Fruit fly (Drosophila melanogaster) whole organism, adult: ENCODE data around the gene Prm.

ENCODE experiments used
- CG11617 ChIP-seq: fragments of 200-800 bp; sonication (Bioruptor generic); optimal IDR thresholded peaks from 2 replicates; lab custom pipeline; 2017; ENCODE audit warnings: mild to moderate bottlenecking, missing biosample characterization, missing genetic modification reagents, missing genetic modification characterization
- CG33017 ChIP-seq: fragments of 200-800 bp; sonication (Bioruptor generic); optimal IDR thresholded peaks from 2 replicates; lab custom pipeline; 2018; ENCODE audit warnings: missing biosample characterization, mild to moderate bottlenecking, missing genetic modification characterization, moderate library complexity
- CG5204 ChIP-seq: fragments of 200-800 bp; sonication (Bioruptor generic); optimal IDR thresholded peaks from 2 replicates; lab custom pipeline; 2016; ENCODE audit warnings: missing biosample characterization, missing genetic modification characterization
- CG7045 ChIP-seq: fragments of 200-800 bp; sonication (Bioruptor generic); optimal IDR thresholded peaks from 2 replicates; lab custom pipeline; 2017; ENCODE audit warnings: missing biosample characterization, mild to moderate bottlenecking, missing genetic modification characterization
- CG7101 ChIP-seq: fragments of 200-800 bp; sonication (Bioruptor generic); optimal IDR thresholded peaks from 2 replicates; lab custom pipeline; 2018; ENCODE audit warnings: missing biosample characterization, mild to moderate bottlenecking, missing genetic modification characterization, moderate library complexity
- Crg-1 ChIP-seq: fragments of 200-800 bp; sonication (Bioruptor generic); optimal IDR thresholded peaks from 2 replicates; lab custom pipeline; 2016; ENCODE audit warnings: missing biosample characterization, missing genetic modification characterization
- cnc ChIP-seq, 2 experiments: fragments of >200 bp; optimal IDR thresholded peaks; 2 replicates each; lab custom pipeline; 2017
- kay ChIP-seq: fragments of 200-800 bp; sonication (Bioruptor generic); peaks from one replicate; lab custom pipeline; 2016; ENCODE audit warnings: missing biosample characterization, missing genetic modification characterization, borderline replicate concordance
- pad ChIP-seq: fragments of 200-800 bp; sonication (Bioruptor generic); optimal IDR thresholded peaks from 3 replicates; lab custom pipeline; 2017; ENCODE audit warnings: missing biosample characterization, missing genetic modification characterization, mild to moderate bottlenecking, moderate library complexity, missing genetic modification reagents

DNA sequence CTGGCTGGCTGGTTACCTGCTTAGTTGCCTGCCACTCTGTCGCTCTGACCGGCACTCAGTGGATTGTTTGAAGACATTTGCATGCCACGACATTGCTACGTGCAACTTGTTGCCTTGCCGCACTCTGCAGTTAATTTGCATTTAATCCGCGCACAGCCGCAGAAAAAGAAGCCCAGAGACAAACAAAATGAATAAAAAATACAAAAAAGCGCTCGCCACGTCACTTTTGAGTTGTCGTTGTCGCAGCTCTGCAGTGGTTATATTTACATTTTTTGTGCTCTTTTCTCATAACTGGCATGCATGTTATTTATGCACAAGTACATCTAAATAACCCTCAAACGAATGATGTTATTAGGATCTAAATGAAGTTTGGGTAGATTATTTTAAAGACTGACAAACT lies 38.2 kb upstream of the Prm start:
- TF ChIP-seq kay (GFP tag; lab: Kevin White, UChicago) (no peak), CG7101 (tag; lab: Kevin White, UChicago) (no peak), Crg-1 (GFP tag; lab: Kevin White, UChicago) (no peak), pad (GFP tag; lab: Kevin White, UChicago) (no peak), cnc (optimal IDR thresholded peaks at IDR 0.05; lab: Kevin White, UChicago) (no peak), CG33017 (tag; lab: Kevin White, UChicago) (no peak), CG7045 (GFP tag; lab: Kevin White, UChicago) (no peak), CG5204 (GFP tag; lab: Kevin White, UChicago) (no peak), CG11617 (GFP tag; lab: Kevin White, UChicago) (no peak)
